Fruit fly (Drosophila melanogaster): ENCODE data around the gene mdy.

mdy gene

DNA sequence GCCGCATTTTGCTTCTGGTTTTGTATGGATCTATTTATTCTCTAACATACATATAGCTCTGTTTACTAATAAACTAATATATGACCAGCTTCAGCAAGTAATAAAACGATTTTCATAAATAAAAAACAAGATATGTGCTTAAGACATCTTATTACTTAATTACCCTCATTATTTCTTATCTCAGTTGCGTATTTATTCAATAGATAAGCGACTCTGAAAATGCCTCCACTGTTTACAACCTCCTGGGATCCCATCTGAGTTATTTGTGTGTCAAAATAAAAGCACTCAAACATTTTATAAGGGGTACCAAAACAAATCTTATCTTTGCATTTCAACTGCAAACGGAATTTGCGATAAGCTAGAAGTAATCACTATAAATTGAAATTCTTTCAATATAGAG is 3.3 kb downstream of the mdy start (continued):
- TF ChIP-seq Dek (tag; optimal IDR thresholded peaks at IDR 0.05) (peak; percentile 5), Ravus (GFP tag; IDR thresholded peaks at IDR 0.05) (no peak), CG31365 (tag; optimal IDR thresholded peaks at IDR 0.05) (no peak), CG14667 (GFP tag; IDR thresholded peaks at IDR 0.05) (no peak), CG17359 (tag; optimal IDR thresholded peaks at IDR 0.05) (peak; percentile 14), CG11456 (GFP tag; IDR thresholded peaks at IDR 0.05) (no peak), CG4424 (GFP tag; optimal IDR thresholded peaks at IDR 0.05) (no peak), lmd (GFP tag; IDR thresholded peaks at IDR 0.05) (no peak), CG12659 (GFP tag; optimal IDR thresholded peaks at IDR 0.05) (no peak), peb (GFP tag; IDR thresholded peaks at IDR 0.05) (no peak), croc (GFP tag; conservative IDR thresholded peaks at IDR 0.05) (no peak), Bgb (GFP tag; IDR thresholded peaks at IDR 0.05; ENCODE audit: partially characterized antibody) (no peak), Oli (tag; optimal IDR thresholded peaks at IDR 0.05) (peak; percentile 7), CG7963 (GFP tag; IDR thresholded peaks at IDR 0.05; ENCODE audit: partially characterized antibody) (no peak), Oaz (GFP tag; IDR thresholded peaks at IDR 0.05) (no peak), h (optimal IDR thresholded peaks at IDR 0.05) (no peak), mam (GFP tag; optimal IDR thresholded peaks at IDR 0.05) (no peak), nerfin-1 (tag; optimal IDR thresholded peaks at IDR 0.05) (no peak), dmrt11E (tag; optimal IDR thresholded peaks at IDR 0.05) (no peak), Lim3 (GFP tag; IDR thresholded peaks at IDR 0.05) (no peak), Lpt (GFP tag; optimal IDR thresholded peaks at IDR 0.05) (no peak), yki (optimal IDR thresholded peaks at IDR 0.05) (no peak), CG18011 (GFP tag; optimal IDR thresholded peaks at IDR 0.05) (no peak), Adf1 (GFP tag; IDR thresholded peaks at IDR 0.05) (no peak), NC2β (GFP tag; optimal IDR thresholded peaks at IDR 0.05) (no peak), CG4282 (GFP tag; optimal IDR thresholded peaks at IDR 0.05) (no peak), bbx (GFP tag; IDR thresholded peaks at IDR 0.05; ENCODE audit: partially characterized antibody) (no peak), bigmax (GFP tag; optimal IDR thresholded peaks at IDR 0.05) (no peak), CG9215 (GFP tag; IDR thresholded peaks at IDR 0.05) (no peak), CG17186 (GFP tag; optimal IDR thresholded peaks at IDR 0.05) (no peak), sr (GFP tag; IDR thresholded peaks at IDR 0.05) (no peak), knrl (GFP tag; IDR thresholded peaks at IDR 0.05; ENCODE audit: partially characterized antibody) (no peak), CG1529 (GFP tag; optimal IDR thresholded peaks at IDR 0.05) (no peak), CG16863 (GFP tag; optimal IDR thresholded peaks at IDR 0.05) (no peak), NK7.1 (GFP tag; optimal IDR thresholded peaks at IDR 0.05) (no peak), Hsf (GFP tag; optimal IDR thresholded peaks at IDR 0.05) (no peak), Pdp1 (GFP tag; optimal IDR thresholded peaks at IDR 0.05) (peak in 1 of 2 experiments; percentile 19), caup (GFP tag; optimal IDR thresholded peaks at IDR 0.05; ENCODE audit: severe bottlenecking) (no peak), CG4854 (GFP tag; optimal IDR thresholded peaks at IDR 0.05) (no peak), phol (tag; optimal IDR thresholded peaks at IDR 0.05) (no peak), Taf1 (GFP tag; IDR thresholded peaks at IDR 0.05) (no peak), cg (GFP tag; optimal IDR thresholded peaks at IDR 0.05) (no peak), HLHmδ (GFP tag; optimal IDR thresholded peaks at IDR 0.05) (no peak), fd3F (GFP tag; optimal IDR thresholded peaks at IDR 0.05) (peak; percentile 1), CG7556 (GFP tag; optimal IDR thresholded peaks at IDR 0.05) (no peak), CG4328 (GFP tag; optimal IDR thresholded peaks at IDR 0.05) (no peak), bsh (GFP tag; optimal IDR thresholded peaks at IDR 0.05) (no peak), CG10274 (GFP tag; optimal IDR thresholded peaks at IDR 0.05) (no peak), kni (GFP tag; optimal IDR thresholded peaks at IDR 0.05) (no peak), cato (GFP tag; optimal IDR thresholded peaks at IDR 0.05; ENCODE audit: borderline replicate concordance) (no peak), Xrp1 (GFP tag; IDR thresholded peaks at IDR 0.05) (no peak), CG8765 (GFP tag; IDR thresholded peaks at IDR 0.05) (no peak)
